Fruit fly (Drosophila melanogaster) whole organism, embryonic: Measurements from ENCODE around the gene arm.
A peak's percentile ranks its signal among the peaks of the same experiment; 100 is the strongest.

Experiments
- Aef1 ChIP-seq: fragments of 200-800 bp; sonication (Bioruptor generic); IDR thresholded peaks from 3 replicates; pipeline ENCODE4 v1.3.6; 2022; ENCODE audit warnings: missing biosample characterization, missing genetic modification characterization
- CG10366 ChIP-seq: fragments of 200-800 bp; sonication (Bioruptor generic); IDR thresholded peaks from 2 replicates; pipeline ENCODE4 v1.3.6; 2022; ENCODE audit warnings: missing biosample characterization, missing genetic modification characterization
- CG10431 ChIP-seq: fragments of 200-800 bp; sonication (Bioruptor generic); optimal IDR thresholded peaks from 3 replicates; lab custom pipeline; 2018; ENCODE audit warnings: missing biosample characterization, mild to moderate bottlenecking, missing genetic modification characterization
- CG10654 ChIP-seq: fragments of 200-800 bp; sonication (Bioruptor generic); optimal IDR thresholded peaks from 2 replicates; lab custom pipeline; 2016; ENCODE audit warnings: missing biosample characterization, missing genetic modification characterization
- CG11695 ChIP-seq: fragments of 200-800 bp; sonication (Bioruptor generic); IDR thresholded peaks from 3 replicates; pipeline ENCODE4 v1.3.6; 2022; ENCODE audit warnings: missing biosample characterization, missing genetic modification characterization
- CG12071 ChIP-seq: fragments of 200-800 bp; sonication (Bioruptor generic); optimal IDR thresholded peaks from 3 replicates; lab custom pipeline; 2018; ENCODE audit warnings: missing biosample characterization, mild to moderate bottlenecking, missing genetic modification characterization
- CG12155 ChIP-seq: fragments of 200-800 bp; sonication (Bioruptor generic); optimal IDR thresholded peaks from 3 replicates; lab custom pipeline; 2016; ENCODE audit warnings: missing biosample characterization, missing genetic modification characterization
- CG14710 ChIP-seq: fragments of 200-800 bp; sonication (Bioruptor generic); optimal IDR thresholded peaks from 3 replicates; lab custom pipeline; 2019; ENCODE audit warnings: missing biosample characterization, mild to moderate bottlenecking, missing genetic modification characterization, moderate library complexity
- CG1603 ChIP-seq: fragments of 200-800 bp; sonication (Bioruptor generic); optimal IDR thresholded peaks from 2 replicates; lab custom pipeline; 2019; ENCODE audit warnings: missing biosample characterization, mild to moderate bottlenecking, missing genetic modification characterization, moderate library complexity
- CG17912 ChIP-seq: fragments of 200-800 bp; sonication (Bioruptor generic); optimal IDR thresholded peaks from 2 replicates; lab custom pipeline; 2018; ENCODE audit warnings: missing biosample characterization, mild to moderate bottlenecking, missing genetic modification characterization
- CG1792 ChIP-seq: fragments of 200-800 bp; sonication (Bioruptor generic); optimal IDR thresholded peaks from 2 replicates; lab custom pipeline; 2016; ENCODE audit warnings: missing biosample characterization, missing genetic modification characterization
- CG18011 ChIP-seq: fragments of 200-800 bp; sonication (Bioruptor generic); optimal IDR thresholded peaks from 2 replicates; lab custom pipeline; 2017; ENCODE audit warnings: missing biosample characterization, missing genetic modification characterization, mild to moderate bottlenecking, moderate library complexity, missing genotype
- CG30431 ChIP-seq: fragments of 200-800 bp; sonication (Bioruptor generic); optimal IDR thresholded peaks from 2 replicates; lab custom pipeline; 2017; ENCODE audit warnings: missing biosample characterization, missing genetic modification characterization
- CG33557 ChIP-seq: fragments of 200-800 bp; sonication (Bioruptor generic); optimal IDR thresholded peaks from 2 replicates; lab custom pipeline; 2019; ENCODE audit warnings: missing biosample characterization, mild to moderate bottlenecking, missing genetic modification characterization, moderate library complexity
- CG6813 ChIP-seq: fragments of 200-800 bp; sonication (Bioruptor generic); optimal IDR thresholded peaks from 2 replicates; lab custom pipeline; 2017; ENCODE audit warnings: missing biosample characterization, missing genetic modification characterization, mild to moderate bottlenecking, moderate library complexity, missing genetic modification reagents
- CG7745 ChIP-seq: fragments of 200-800 bp; sonication (Bioruptor generic); optimal IDR thresholded peaks from 2 replicates; lab custom pipeline; 2018; ENCODE audit warnings: missing biosample characterization, mild to moderate bottlenecking, missing genetic modification characterization, moderate library complexity
- CG7839 ChIP-seq: fragments of 200-800 bp; sonication (Bioruptor generic); optimal IDR thresholded peaks from 3 replicates; lab custom pipeline; 2018; ENCODE audit warnings: missing biosample characterization, mild to moderate bottlenecking, missing genetic modification characterization, moderate library complexity
- CG9215 ChIP-seq: fragments of 200-800 bp; sonication (Bioruptor generic); IDR thresholded peaks from 2 replicates; pipeline ENCODE4 v1.3.6; 2022; ENCODE audit warnings: missing biosample characterization, missing genetic modification characterization
- H2.0 ChIP-seq: fragments of 200-800 bp; sonication (Bioruptor generic); IDR thresholded peaks from 2 replicates; pipeline ENCODE4 v1.3.6; 2022; ENCODE audit warnings: missing biosample characterization, missing genetic modification characterization
- HLH54F ChIP-seq: fragments of 200-800 bp; sonication (Bioruptor generic); optimal IDR thresholded peaks from 3 replicates; lab custom pipeline; 2016; ENCODE audit warnings: missing biosample characterization, missing genetic modification characterization
- HmgD ChIP-seq: fragments of 200-800 bp; sonication (Bioruptor generic); optimal IDR thresholded peaks from 3 replicates; lab custom pipeline; 2016; ENCODE audit warnings: missing biosample characterization, missing genetic modification characterization
- Mrtf ChIP-seq: fragments of 200-800 bp; sonication (Bioruptor generic); IDR thresholded peaks from 3 replicates; pipeline ENCODE4 v1.3.6; 2022; ENCODE audit warnings: missing biosample characterization, missing genetic modification characterization
- Nf-YC ChIP-seq: fragments of 200-800 bp; optimal IDR thresholded peaks from 3 replicates; lab custom pipeline; 2019; ENCODE audit warnings: missing biosample characterization, mild to moderate bottlenecking, missing genetic modification characterization, moderate library complexity
- Oaz ChIP-seq: fragments of 200-800 bp; sonication (Bioruptor generic); IDR thresholded peaks from 2 replicates; pipeline ENCODE4 v1.3.6; 2022; ENCODE audit warnings: missing biosample characterization, missing genetic modification characterization
- Oli ChIP-seq: fragments of 200-800 bp; sonication (Bioruptor generic); optimal IDR thresholded peaks from 2 replicates; lab custom pipeline; 2018; ENCODE audit warnings: missing biosample characterization, mild to moderate bottlenecking, missing genetic modification characterization, moderate library complexity
- Poxn ChIP-seq: fragments of 200-800 bp; sonication (Bioruptor generic); IDR thresholded peaks from 2 replicates; pipeline ENCODE4 v1.3.6; 2022; ENCODE audit warnings: missing biosample characterization, missing genetic modification characterization
- Sox102F ChIP-seq: fragments of 200-800 bp; sonication (Bioruptor generic); optimal IDR thresholded peaks from 2 replicates; lab custom pipeline; 2018; ENCODE audit warnings: missing biosample characterization, mild to moderate bottlenecking, missing genetic modification characterization, moderate library complexity
- Sry-β ChIP-seq: fragments of 200-800 bp; sonication (Bioruptor generic); optimal IDR thresholded peaks from 2 replicates; lab custom pipeline; 2018; ENCODE audit warnings: missing biosample characterization, mild to moderate bottlenecking, missing genetic modification characterization, moderate library complexity
- Tbp ChIP-seq: fragments of >200 bp; optimal IDR thresholded peaks from 2 replicates; lab custom pipeline; 2018; ENCODE audit warnings: missing biosample characterization, missing genetic modification characterization
- amos ChIP-seq: fragments of 200-800 bp; sonication (Bioruptor generic); IDR thresholded peaks from 2 replicates; pipeline ENCODE4 v1.3.6; 2022; ENCODE audit warnings: missing biosample characterization, missing genetic modification characterization; ENCODE audit not compliant: partially characterized antibody
- ase ChIP-seq: fragments of 200-800 bp; sonication (Bioruptor generic); IDR thresholded peaks from 3 replicates; pipeline ENCODE4 v1.3.6; 2022; ENCODE audit warnings: missing biosample characterization, missing genetic modification characterization
- danr ChIP-seq: fragments of 200-800 bp; sonication (Bioruptor generic); IDR thresholded peaks from 2 replicates; pipeline ENCODE4 v1.3.6; 2022; ENCODE audit warnings: missing biosample characterization, missing genetic modification characterization
- dimm ChIP-seq: fragments of 200-800 bp; sonication (Bioruptor generic); IDR thresholded peaks from 2 replicates; pipeline ENCODE4 v1.3.6; 2022; ENCODE audit warnings: missing biosample characterization, missing genetic modification characterization
- ewg ChIP-seq: fragments of 200-800 bp; sonication (Bioruptor generic); optimal IDR thresholded peaks from 3 replicates; lab custom pipeline; 2017; ENCODE audit warnings: mild to moderate bottlenecking, missing biosample characterization, missing genetic modification reagents, missing genetic modification characterization
- fd96Cb ChIP-seq: fragments of 200-800 bp; sonication (Bioruptor generic); optimal IDR thresholded peaks from 2 replicates; lab custom pipeline; 2018; ENCODE audit warnings: missing biosample characterization, mild to moderate bottlenecking, missing genetic modification characterization, moderate library complexity
- fu2 ChIP-seq: fragments of 200-800 bp; sonication (Bioruptor generic); optimal IDR thresholded peaks from 2 replicates; lab custom pipeline; 2016; ENCODE audit warnings: missing biosample characterization, missing genetic modification characterization
- grau ChIP-seq: fragments of 200-800 bp; optimal IDR thresholded peaks from 3 replicates; lab custom pipeline; 2019; ENCODE audit warnings: missing biosample characterization, mild to moderate bottlenecking, missing genetic modification characterization, moderate library complexity
- grn ChIP-seq: fragments of 200-800 bp; sonication (Bioruptor generic); optimal IDR thresholded peaks from 3 replicates; lab custom pipeline; 2017; ENCODE audit warnings: missing biosample characterization, missing genetic modification characterization
- gt ChIP-seq: fragments of 200-800 bp; sonication (Bioruptor generic); IDR thresholded peaks from 2 replicates; pipeline ENCODE4 v1.3.6; 2022; ENCODE audit warnings: missing biosample characterization, missing genetic modification characterization
- inv ChIP-seq: fragments of 200-800 bp; sonication (Bioruptor generic); IDR thresholded peaks from 2 replicates; pipeline ENCODE4 v1.3.6; 2022; ENCODE audit warnings: missing biosample characterization, missing genetic modification characterization; ENCODE audit not compliant: partially characterized antibody
- lbe ChIP-seq: fragments of 200-800 bp; sonication (Bioruptor generic); optimal IDR thresholded peaks from 2 replicates; lab custom pipeline; 2016; ENCODE audit warnings: missing biosample characterization, mild to moderate bottlenecking, missing genetic modification characterization
- nau ChIP-seq: fragments of 200-800 bp; sonication (Bioruptor generic); optimal IDR thresholded peaks from 3 replicates; lab custom pipeline; 2017; ENCODE audit warnings: missing biosample characterization, mild to moderate bottlenecking, missing genetic modification characterization, missing genetic modification reagents
- onecut ChIP-seq: fragments of 200-800 bp; sonication (Bioruptor generic); IDR thresholded peaks from 2 replicates; pipeline ENCODE4 v1.3.6; 2022; ENCODE audit warnings: missing biosample characterization, missing genetic modification characterization
- pfk ChIP-seq: fragments of 200-800 bp; sonication (Bioruptor generic); optimal IDR thresholded peaks from 2 replicates; lab custom pipeline; 2018; ENCODE audit warnings: missing biosample characterization, mild to moderate bottlenecking, missing genetic modification characterization, moderate library complexity
- rib ChIP-seq: fragments of 200-800 bp; sonication (Bioruptor generic); IDR thresholded peaks from 2 replicates; pipeline ENCODE4 v1.3.6; 2022; ENCODE audit warnings: missing biosample characterization, missing genetic modification characterization
- row ChIP-seq: fragments of 200-800 bp; sonication (Bioruptor generic); IDR thresholded peaks from 3 replicates; pipeline ENCODE4 v1.3.6; 2022; ENCODE audit warnings: missing biosample characterization, missing genetic modification characterization
- scrt ChIP-seq: fragments of 200-800 bp; sonication (Bioruptor generic); optimal IDR thresholded peaks from 2 replicates; lab custom pipeline; 2018; ENCODE audit warnings: missing biosample characterization, mild to moderate bottlenecking, missing genetic modification characterization, moderate library complexity
- stwl ChIP-seq: fragments of 200-800 bp; sonication (Bioruptor generic); optimal IDR thresholded peaks from 3 replicates; lab custom pipeline; 2018; ENCODE audit warnings: missing biosample characterization, mild to moderate bottlenecking, missing genetic modification characterization, moderate library complexity
- trh ChIP-seq: fragments of 200-800 bp; sonication (Bioruptor generic); optimal IDR thresholded peaks from 2 replicates; lab custom pipeline; 2016; ENCODE audit warnings: missing biosample characterization, missing genetic modification characterization
- zfh1 ChIP-seq: fragments of 200-800 bp; sonication (Bioruptor generic); IDR thresholded peaks from 3 replicates; pipeline ENCODE4 v1.3.6; 2022; ENCODE audit warnings: missing biosample characterization, missing genetic modification characterization

The arm gene

DNA sequence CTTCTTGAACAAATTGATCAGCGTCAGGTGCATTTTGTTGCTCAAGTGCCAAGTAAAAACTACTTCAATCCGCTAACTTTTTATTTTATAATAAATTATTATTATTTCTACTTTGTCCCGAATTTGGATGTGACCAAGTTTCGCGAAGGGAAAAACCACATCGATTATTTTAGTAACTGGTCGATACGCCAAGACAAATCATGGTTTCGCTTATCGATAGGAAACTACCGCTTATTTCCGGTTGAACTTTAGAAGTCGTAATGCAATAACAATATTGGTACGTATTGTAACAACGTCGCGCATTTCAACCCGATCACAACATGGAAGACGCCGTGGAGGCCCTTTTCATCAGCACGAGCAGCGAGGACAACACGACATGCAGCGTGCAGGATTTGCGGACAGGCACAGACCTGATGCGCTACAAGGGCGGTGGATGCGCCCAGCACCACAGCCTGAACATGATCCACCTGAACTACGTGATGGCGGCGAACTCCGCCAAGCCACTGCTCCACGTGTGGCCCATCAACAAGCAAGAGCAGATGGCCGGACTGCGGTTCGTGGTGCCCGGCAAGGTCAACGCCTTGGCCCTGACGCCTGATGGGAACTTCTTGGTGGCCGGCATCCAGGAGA is 23.2 kb downstream of the arm start, which contains the start of the genes CG14817 and CG14805 (continued):
- no peak for TF ChIP-seq fd96Cb (tag; lab: Kevin White, UChicago)
- peak; percentile 53 for TF ChIP-seq CG18011
- peak; percentile 76 for TF ChIP-seq onecut
- peak; percentile 23 for TF ChIP-seq CG10654
- TF ChIP-seq ewg = peak; percentile 20
- no peak; the same call in 1 of the 2 replicates for TF ChIP-seq inv (GFP tag; lab: Robert Waterston, UW)
- no peak for TF ChIP-seq rib (GFP tag; lab: Robert Waterston, UW)
- peak; percentile 70 for TF ChIP-seq CG33557 (GFP tag; lab: Kevin White, UChicago)
- TF ChIP-seq stwl (tag; lab: Kevin White, UChicago) = peak; percentile 46
- no peak for TF ChIP-seq CG1603 (tag; lab: Kevin White, UChicago)
- peak; percentile 66 for TF ChIP-seq CG14710 (tag; lab: Kevin White, UChicago)
- peak; percentile 27; the same call in 1 of the 2 replicates for TF ChIP-seq H2.0 (GFP tag; lab: Robert Waterston, UW)
- no peak for TF ChIP-seq Poxn (GFP tag; lab: Robert Waterston, UW)
- no peak for TF ChIP-seq trh
- TF ChIP-seq Nf-YC (tag; lab: Kevin White, UChicago) = peak; percentile 67
- peak; percentile 22 for TF ChIP-seq CG30431 (GFP tag; lab: Kevin White, UChicago)
- no peak for TF ChIP-seq danr (GFP tag; lab: Robert Waterston, UW)
- no peak for TF ChIP-seq Oaz (GFP tag; lab: Robert Waterston, UW)
- TF ChIP-seq Aef1 (GFP tag; lab: Robert Waterston, UW) = no peak
- no peak for TF ChIP-seq grn (GFP tag; lab: Kevin White, UChicago)
- TF ChIP-seq CG12155 = no peak
- peak; percentile 66 for TF ChIP-seq grau (tag; lab: Kevin White, UChicago)
- peak; percentile 89 for TF ChIP-seq CG6813 (GFP tag; lab: Kevin White, UChicago)
- TF ChIP-seq Sox102F (GFP tag; lab: Kevin White, UChicago) = no peak
- no peak for TF ChIP-seq Tbp (GFP tag; lab: Kevin White, UChicago)
- TF ChIP-seq gt (GFP tag; lab: Robert Waterston, UW) = no peak
- TF ChIP-seq CG11695 (GFP tag; lab: Robert Waterston, UW) = peak; percentile 55; the same call in 1 of the 3 replicates
- TF ChIP-seq lbe = peak; percentile 62
- peak; percentile 45 for TF ChIP-seq Oli (tag; lab: Kevin White, UChicago)
- TF ChIP-seq CG17912 (GFP tag; lab: Kevin White, UChicago) = peak; percentile 84
- TF ChIP-seq zfh1 = peak; percentile 51; the same call in 1 of the 3 replicates
- TF ChIP-seq Sry-β (GFP tag; lab: Kevin White, UChicago) = peak; percentile 23
- TF ChIP-seq row (GFP tag; lab: Robert Waterston, UW) = peak; percentile 19; the same call in 1 of the 3 replicates
- peak; percentile 66 for TF ChIP-seq amos (GFP tag; lab: Robert Waterston, UW)
- no peak for TF ChIP-seq ase
- TF ChIP-seq nau (GFP tag; lab: Kevin White, UChicago) = no peak
- TF ChIP-seq CG9215 (GFP tag; lab: Robert Waterston, UW) = no peak
- 0 out of 3 replicates have a peak, but pooled peaks have one; percentile 8 for TF ChIP-seq Mrtf (GFP tag; lab: Robert Waterston, UW)
- TF ChIP-seq HmgD (GFP tag; lab: Kevin White, UChicago) = no peak
- no peak for TF ChIP-seq CG7745 (tag; lab: Kevin White, UChicago)
- TF ChIP-seq pfk (GFP tag; lab: Kevin White, UChicago) = peak; percentile 74
- TF ChIP-seq CG12071 (GFP tag; lab: Kevin White, UChicago) = peak; percentile 83
- no peak for TF ChIP-seq HLH54F
- TF ChIP-seq CG10431 (GFP tag; lab: Kevin White, UChicago) = peak; percentile 81
- TF ChIP-seq dimm (GFP tag; lab: Robert Waterston, UW) = no peak
- TF ChIP-seq scrt (GFP tag; lab: Kevin White, UChicago) = peak; percentile 76
- peak; percentile 66 for TF ChIP-seq CG7839 (tag; lab: Kevin White, UChicago)
- TF ChIP-seq CG1792 (GFP tag; lab: Kevin White, UChicago) = no peak
- peak; percentile 13 for TF ChIP-seq fu2 (GFP tag; lab: Kevin White, UChicago)
- TF ChIP-seq CG10366 (GFP tag; lab: Robert Waterston, UW) = peak; percentile 21; the same call in 1 of the 2 replicates
